Fruit fly (Drosophila melanogaster) whole organism, embryonic: ENCODE data around the gene trr.

Source experiments
- Asciz ChIP-seq: fragments of 200-800 bp; sonication (Bioruptor generic); optimal IDR thresholded peaks from 2 replicates; lab custom pipeline; 2017; ENCODE audit warnings: missing biosample characterization, mild to moderate bottlenecking, missing genetic modification characterization, missing genetic modification reagents
- Atf-2 ChIP-seq: fragments of 200-800 bp; sonication (Bioruptor generic); optimal IDR thresholded peaks from 2 replicates; lab custom pipeline; 2016; ENCODE audit warnings: missing biosample characterization, missing genetic modification characterization
- Blimp-1 ChIP-seq: fragments of 200-800 bp; sonication (Bioruptor generic); optimal IDR thresholded peaks from 3 replicates; lab custom pipeline; 2018; ENCODE audit warnings: missing biosample characterization, missing genetic modification characterization, mild to moderate bottlenecking, moderate library complexity, missing genetic modification reagents
- C15 ChIP-seq: fragments of 200-800 bp; sonication (Bioruptor generic); IDR thresholded peaks from 3 replicates; pipeline ENCODE4 v1.3.6; 2022; ENCODE audit warnings: missing biosample characterization, missing genetic modification characterization
- CG11085 ChIP-seq: fragments of 200-800 bp; sonication (Bioruptor generic); IDR thresholded peaks from 2 replicates; pipeline ENCODE4 v1.3.6; 2022; ENCODE audit warnings: missing biosample characterization, missing genetic modification characterization
- CG12071 ChIP-seq: fragments of 200-800 bp; sonication (Bioruptor generic); optimal IDR thresholded peaks from 3 replicates; lab custom pipeline; 2018; ENCODE audit warnings: missing biosample characterization, mild to moderate bottlenecking, missing genetic modification characterization
- CG12104 ChIP-seq: fragments of 200-800 bp; sonication (Bioruptor generic); optimal IDR thresholded peaks from 3 replicates; lab custom pipeline; 2016; ENCODE audit warnings: missing biosample characterization, missing genetic modification characterization
- CG12769 ChIP-seq: fragments of 200-800 bp; sonication (Bioruptor generic); optimal IDR thresholded peaks from 2 replicates; lab custom pipeline; 2019; ENCODE audit warnings: missing biosample characterization, mild to moderate bottlenecking, missing genetic modification characterization, moderate library complexity
- CG15073 ChIP-seq: fragments of 200-800 bp; sonication (Bioruptor generic); optimal IDR thresholded peaks from 2 replicates; lab custom pipeline; 2016; ENCODE audit warnings: missing biosample characterization, missing genetic modification characterization
- CG15269 ChIP-seq: fragments of 200-800 bp; sonication (Bioruptor generic); optimal IDR thresholded peaks from 2 replicates; lab custom pipeline; 2018; ENCODE audit warnings: missing biosample characterization, mild to moderate bottlenecking, missing genetic modification characterization, moderate library complexity
- CG17912 ChIP-seq: fragments of 200-800 bp; sonication (Bioruptor generic); optimal IDR thresholded peaks from 2 replicates; lab custom pipeline; 2018; ENCODE audit warnings: missing biosample characterization, mild to moderate bottlenecking, missing genetic modification characterization
- CG2678 ChIP-seq: fragments of 200-800 bp; sonication (Bioruptor generic); optimal IDR thresholded peaks from 3 replicates; lab custom pipeline; 2019; ENCODE audit warnings: missing biosample characterization, mild to moderate bottlenecking, missing genetic modification characterization, moderate library complexity
- CG31388 ChIP-seq: fragments of 200-800 bp; sonication (Bioruptor generic); optimal IDR thresholded peaks from 2 replicates; lab custom pipeline; 2016; ENCODE audit warnings: missing biosample characterization, missing genetic modification characterization
- CG3407 ChIP-seq: fragments of 200-800 bp; sonication (Bioruptor generic); optimal IDR thresholded peaks from 2 replicates; lab custom pipeline; 2018; ENCODE audit warnings: missing biosample characterization, mild to moderate bottlenecking, missing genetic modification characterization
- CG34224 ChIP-seq: fragments of 200-800 bp; sonication (Bioruptor generic); IDR thresholded peaks from 3 replicates; pipeline ENCODE4 v1.3.6; 2022; ENCODE audit warnings: missing biosample characterization, missing genetic modification characterization; ENCODE audit not compliant: partially characterized antibody
- CG43689 ChIP-seq: fragments of 200-800 bp; sonication (Bioruptor generic); IDR thresholded peaks from 2 replicates; pipeline ENCODE4 v1.3.6; 2022; ENCODE audit warnings: missing biosample characterization, missing genetic modification characterization
- CG4404 ChIP-seq: fragments of 200-800 bp; sonication (Bioruptor generic); IDR thresholded peaks from 2 replicates; pipeline ENCODE4 v1.3.6; 2022; ENCODE audit warnings: missing biosample characterization, missing genetic modification characterization
- CG6683 ChIP-seq: fragments of 200-800 bp; sonication (Bioruptor generic); optimal IDR thresholded peaks from 2 replicates; lab custom pipeline; 2017; ENCODE audit warnings: missing biosample characterization, mild to moderate bottlenecking, missing genetic modification characterization, missing genetic modification reagents
- CG6813 ChIP-seq: fragments of 200-800 bp; sonication (Bioruptor generic); optimal IDR thresholded peaks from 2 replicates; lab custom pipeline; 2017; ENCODE audit warnings: missing biosample characterization, missing genetic modification characterization, mild to moderate bottlenecking, moderate library complexity, missing genetic modification reagents
- CG6854 ChIP-seq: fragments of 200-800 bp; sonication (Bioruptor generic); optimal IDR thresholded peaks from 3 replicates; lab custom pipeline; 2017; ENCODE audit warnings: missing biosample characterization, mild to moderate bottlenecking, missing genetic modification characterization
- CG8478 ChIP-seq: fragments of >200 bp; optimal IDR thresholded peaks from 2 replicates; lab custom pipeline; 2018
- Dek ChIP-seq: fragments of 200-800 bp; sonication (Bioruptor generic); optimal IDR thresholded peaks from 3 replicates; lab custom pipeline; 2019; ENCODE audit warnings: missing biosample characterization, mild to moderate bottlenecking, missing genetic modification characterization, moderate library complexity
- Dp ChIP-seq: fragments of 200-800 bp; sonication (Bioruptor generic); optimal IDR thresholded peaks from 2 replicates; lab custom pipeline; 2018; ENCODE audit warnings: missing biosample characterization, mild to moderate bottlenecking, missing genetic modification characterization, moderate library complexity
- Fer3 ChIP-seq: fragments of 200-800 bp; sonication (Bioruptor generic); optimal IDR thresholded peaks from 2 replicates; lab custom pipeline; 2018; ENCODE audit warnings: missing biosample characterization, mild to moderate bottlenecking, missing genetic modification characterization, moderate library complexity
- Hr78 ChIP-seq, 2 experiments: fragments of 200-800 bp in 1 of 2; fragments of >200 bp in 1 of 2; sonication (Bioruptor generic) in 1 of 2; optimal IDR thresholded peaks; 2 replicates each; lab custom pipeline; 2017 to 2019; ENCODE audit warnings: missing biosample characterization in 2 of 2, missing genetic modification characterization in 2 of 2, mild to moderate bottlenecking in 1 of 2, moderate library complexity in 1 of 2
- Lhr ChIP-seq: fragments of 200-800 bp; sonication (Bioruptor generic); optimal IDR thresholded peaks from 3 replicates; lab custom pipeline; 2017; ENCODE audit warnings: mild to moderate bottlenecking, missing biosample characterization, missing genetic modification reagents, missing genetic modification characterization
- Mes4 ChIP-seq: fragments of 200-800 bp; sonication (Bioruptor generic); optimal IDR thresholded peaks from 2 replicates; lab custom pipeline; 2016; ENCODE audit warnings: missing biosample characterization, missing genetic modification characterization
- Pdp1 ChIP-seq, 2 experiments: fragments of 200-800 bp; sonication (Bioruptor generic); optimal IDR thresholded peaks; 3 replicates each; lab custom pipeline; 2016; ENCODE audit warnings: missing biosample characterization in 2 of 2, missing genetic modification characterization in 2 of 2, mild to moderate bottlenecking in 1 of 2, moderate library complexity in 1 of 2
- Scr ChIP-seq: fragments of 200-800 bp; sonication (Bioruptor generic); IDR thresholded peaks from 2 replicates; pipeline ENCODE4 v1.3.6; 2022; ENCODE audit warnings: missing biosample characterization, missing genetic modification characterization; ENCODE audit not compliant: partially characterized antibody
- Sox100B ChIP-seq: fragments of 200-800 bp; sonication (Bioruptor generic); optimal IDR thresholded peaks from 3 replicates; lab custom pipeline; 2018; ENCODE audit warnings: missing biosample characterization, mild to moderate bottlenecking, missing genetic modification characterization
- ac ChIP-seq: fragments of 200-800 bp; sonication (Bioruptor generic); optimal IDR thresholded peaks from 3 replicates; lab custom pipeline; 2017; ENCODE audit warnings: missing biosample characterization, mild to moderate bottlenecking, missing genetic modification characterization
- caup ChIP-seq: fragments of 200-800 bp; sonication (Bioruptor generic); optimal IDR thresholded peaks from 3 replicates; lab custom pipeline; 2017; ENCODE audit warnings: missing biosample characterization, mild to moderate bottlenecking, missing genetic modification characterization, moderate library complexity; ENCODE audit not compliant: severe bottlenecking
- exex ChIP-seq: fragments of 200-800 bp; sonication (Bioruptor generic); optimal IDR thresholded peaks from 4 replicates; lab custom pipeline; 2018; ENCODE audit warnings: missing biosample characterization, mild to moderate bottlenecking, missing genetic modification characterization, moderate library complexity
- gsb-n ChIP-seq: fragments of 200-800 bp; sonication (Bioruptor generic); optimal IDR thresholded peaks from 3 replicates; lab custom pipeline; 2018; ENCODE audit warnings: missing biosample characterization, mild to moderate bottlenecking, missing genetic modification characterization
- insv ChIP-seq, 2 experiments: fragments of 200-800 bp; sonication (Bioruptor generic); optimal IDR thresholded peaks; 3 replicates each; lab custom pipeline; 2016 to 2018; ENCODE audit warnings: missing biosample characterization in 2 of 2, missing genetic modification characterization in 2 of 2
- kni ChIP-seq: fragments of 200-800 bp; sonication (Bioruptor generic); optimal IDR thresholded peaks from 3 replicates; lab custom pipeline; 2017; ENCODE audit warnings: mild to moderate bottlenecking, missing biosample characterization, missing genetic modification reagents, missing genetic modification characterization
- luna ChIP-seq: fragments of 200-800 bp; sonication (Bioruptor generic); optimal IDR thresholded peaks from 2 replicates; lab custom pipeline; 2016; ENCODE audit warnings: missing biosample characterization, missing genetic modification characterization
- peb ChIP-seq: fragments of 200-800 bp; sonication (Bioruptor generic); IDR thresholded peaks from 2 replicates; pipeline ENCODE4 v1.3.6; 2022; ENCODE audit warnings: missing biosample characterization, missing genetic modification characterization
- pros ChIP-seq: fragments of 200-800 bp; sonication (Bioruptor generic); optimal IDR thresholded peaks from 3 replicates; lab custom pipeline; 2019; ENCODE audit warnings: missing biosample characterization, mild to moderate bottlenecking, missing genetic modification characterization, moderate library complexity
- ro ChIP-seq: fragments of 200-800 bp; sonication (Bioruptor generic); IDR thresholded peaks from 2 replicates; pipeline ENCODE4 v1.3.6; 2022; ENCODE audit warnings: missing biosample characterization, missing genetic modification characterization
- sna ChIP-seq: fragments of 200-800 bp; sonication (Bioruptor generic); IDR thresholded peaks from 2 replicates; pipeline ENCODE4 v1.3.6; 2022; ENCODE audit warnings: missing biosample characterization, missing genetic modification characterization; ENCODE audit not compliant: partially characterized antibody
- sqz ChIP-seq: fragments of 200-800 bp; sonication (Bioruptor generic); optimal IDR thresholded peaks from 3 replicates; lab custom pipeline; 2018; ENCODE audit warnings: missing biosample characterization, mild to moderate bottlenecking, missing genetic modification characterization
- vvl ChIP-seq: fragments of 200-800 bp; sonication (Bioruptor generic); IDR thresholded peaks from 2 replicates; pipeline ENCODE4 v1.3.6; 2022; ENCODE audit warnings: missing biosample characterization, missing genetic modification characterization

The trr gene

DNA sequence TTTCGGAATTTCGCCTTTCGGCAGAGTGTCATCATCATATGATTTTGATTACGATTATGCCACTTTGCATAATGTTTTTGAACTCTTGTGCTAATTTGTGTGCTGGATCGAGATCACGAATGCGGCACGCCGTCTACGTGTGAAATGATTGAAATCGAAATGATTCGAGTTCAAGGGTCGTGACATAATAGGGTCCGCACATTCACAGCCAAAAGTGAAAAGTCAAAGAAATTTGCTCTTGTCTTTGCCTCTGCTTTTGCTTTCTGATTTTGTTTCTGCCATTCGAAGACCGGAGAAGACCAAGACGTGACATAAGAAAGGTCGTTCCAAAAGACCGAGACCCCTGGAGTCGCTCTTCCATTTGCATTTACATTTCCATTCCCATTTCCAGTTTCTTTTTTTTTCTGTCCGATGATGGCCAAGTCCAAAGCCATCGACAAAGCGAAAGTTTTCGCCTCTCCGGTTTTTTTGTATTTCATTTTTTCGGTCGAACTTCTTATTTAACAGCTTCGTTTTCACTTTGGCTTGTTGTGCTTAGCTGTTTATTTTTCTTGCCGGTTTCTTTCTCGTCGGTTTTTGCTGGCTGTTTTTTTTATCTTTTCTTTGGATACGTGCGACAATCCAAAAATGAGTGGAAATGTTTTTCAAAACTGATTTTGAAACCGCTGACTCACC is 54.9 kb downstream of the trr start:
- TF ChIP-seq Asciz (GFP tag; lab: Kevin White, UChicago) = no peak
- no peak for TF ChIP-seq CG6813
- no peak for TF ChIP-seq CG6854 (GFP tag; lab: Kevin White, UChicago)
- no peak for TF ChIP-seq C15 (GFP tag; lab: Robert Waterston, UW)
- TF ChIP-seq vvl = peak; percentile 33; the same call in 1 of the 2 replicates
- no peak for TF ChIP-seq Dp (GFP tag; lab: Kevin White, UChicago)
- TF ChIP-seq pros (GFP tag; lab: Kevin White, UChicago) = peak; percentile 65
- TF ChIP-seq Mes4 = no peak
- TF ChIP-seq CG6683 (GFP tag; lab: Kevin White, UChicago) = no peak
- peak; percentile 34 for TF ChIP-seq sqz (GFP tag; lab: Kevin White, UChicago)
- no peak for TF ChIP-seq CG4404 (GFP tag; lab: Robert Waterston, UW)
- TF ChIP-seq Dek (tag; lab: Kevin White, UChicago) = no peak
- TF ChIP-seq Blimp-1 = peak; percentile 96
- TF ChIP-seq gsb-n (tag; lab: Kevin White, UChicago) = no peak
- no peak for TF ChIP-seq Atf-2
- no peak for TF ChIP-seq luna (GFP tag; lab: Kevin White, UChicago)
- no peak for TF ChIP-seq peb (GFP tag; lab: Robert Waterston, UW)
- no peak for TF ChIP-seq CG34224
- no peak for TF ChIP-seq CG12104 (GFP tag; lab: Kevin White, UChicago)
- no peak for TF ChIP-seq CG3407 (GFP tag; lab: Kevin White, UChicago)
- TF ChIP-seq exex = no peak
- no peak for TF ChIP-seq CG8478 (lab: Kevin White, UChicago)
- TF ChIP-seq CG31388 (GFP tag; lab: Kevin White, UChicago) = no peak
- no peak for TF ChIP-seq Fer3 (tag; lab: Kevin White, UChicago)
- no peak for TF ChIP-seq Sox100B (GFP tag; lab: Kevin White, UChicago)
- TF ChIP-seq CG12071 = no peak
- no peak for TF ChIP-seq ro (GFP tag; lab: Robert Waterston, UW)
- TF ChIP-seq CG11085 = no peak
- TF ChIP-seq CG17912 (GFP tag; lab: Kevin White, UChicago) = no peak
- TF ChIP-seq Pdp1 (GFP tag; optimal IDR thresholded peaks at IDR 0.05; lab: Kevin White, UChicago) = peak in 1 of 2 experiments; percentile 62
- no peak for TF ChIP-seq sna (GFP tag; lab: Robert Waterston, UW)
- no peak for TF ChIP-seq Scr (GFP tag; lab: Robert Waterston, UW)
- no peak for TF ChIP-seq Lhr (GFP tag; lab: Kevin White, UChicago)
- TF ChIP-seq Hr78 (GFP tag; optimal IDR thresholded peaks at IDR 0.05; lab: Kevin White, UChicago) = peak in 1 of 2 experiments; percentile 94
- no peak for TF ChIP-seq CG15073 (GFP tag; lab: Kevin White, UChicago)
- peak; percentile 0 for TF ChIP-seq kni (GFP tag; lab: Kevin White, UChicago)

DNA sequence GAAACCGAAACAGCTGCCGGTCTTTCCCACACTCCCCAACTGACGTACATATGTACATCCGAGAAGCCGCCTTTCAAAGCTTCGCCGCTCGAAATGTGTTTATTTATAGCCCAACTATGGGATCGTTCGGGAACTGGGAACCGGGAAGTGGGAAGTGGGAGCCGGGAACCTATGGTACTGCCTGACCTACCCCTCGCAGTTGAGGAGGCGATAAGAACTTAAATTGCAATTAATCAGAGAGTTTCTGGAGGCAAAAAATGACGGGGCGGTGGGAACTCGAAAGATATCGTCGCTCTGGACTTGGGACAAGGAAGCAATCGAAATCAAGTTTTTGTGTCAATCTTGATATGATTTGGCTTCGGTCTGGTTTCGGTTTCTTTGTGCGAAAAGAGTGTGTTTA is 57.1 kb downstream of the trr start:
- peak; percentile 47 for TF ChIP-seq CG12769
- TF ChIP-seq ac (GFP tag; lab: Kevin White, UChicago) = no peak
- TF ChIP-seq kni (GFP tag; lab: Kevin White, UChicago) = no peak
- no peak for TF ChIP-seq CG2678
- no peak for TF ChIP-seq caup (GFP tag; lab: Kevin White, UChicago)
- TF ChIP-seq CG15269 = no peak
- no peak for TF ChIP-seq CG43689 (GFP tag; lab: Robert Waterston, UW)
- no peak for TF ChIP-seq insv (GFP tag; optimal IDR thresholded peaks at IDR 0.05; lab: Kevin White, UChicago)
